Fruit fly (Drosophila melanogaster) whole organism, prepupa: ENCODE data around the gene CG3123.

Source experiments
- CG10669 ChIP-seq: fragments of 200-800 bp; sonication (Bioruptor generic); optimal IDR thresholded peaks from 3 replicates; lab custom pipeline; 2018; ENCODE audit warnings: missing biosample characterization, mild to moderate bottlenecking, missing genetic modification characterization, moderate library complexity
- CG11762 ChIP-seq: fragments of 200-800 bp; sonication (Bioruptor generic); optimal IDR thresholded peaks from 3 replicates; lab custom pipeline; 2016; ENCODE audit warnings: missing biosample characterization, missing genetic modification characterization; ENCODE audit not compliant: insufficient read depth
- CG1621 ChIP-seq: fragments of 200-800 bp; sonication (Bioruptor generic); optimal IDR thresholded peaks from 3 replicates; lab custom pipeline; 2018; ENCODE audit warnings: missing biosample characterization, mild to moderate bottlenecking, missing genetic modification characterization
- CG16779 ChIP-seq: fragments of 200-800 bp; sonication (Bioruptor generic); optimal IDR thresholded peaks from 3 replicates; lab custom pipeline; 2017; ENCODE audit warnings: missing biosample characterization, mild to moderate bottlenecking, missing genetic modification characterization
- CG3032 ChIP-seq: fragments of 200-800 bp; optimal IDR thresholded peaks from 2 replicates; lab custom pipeline; 2019; ENCODE audit warnings: missing biosample characterization, mild to moderate bottlenecking, missing genetic modification characterization, moderate library complexity
- CG31627 ChIP-seq: fragments of 200-800 bp; sonication (Bioruptor generic); optimal IDR thresholded peaks from 3 replicates; lab custom pipeline; 2016; ENCODE audit warnings: missing biosample characterization, missing genetic modification characterization
- CG32006 ChIP-seq: fragments of 200-800 bp; sonication (Bioruptor generic); optimal IDR thresholded peaks from 3 replicates; lab custom pipeline; 2017; ENCODE audit warnings: missing biosample characterization, mild to moderate bottlenecking, missing genetic modification characterization
- CG3919 ChIP-seq: fragments of 200-800 bp; sonication (Bioruptor generic); optimal IDR thresholded peaks from 3 replicates; lab custom pipeline; 2016; ENCODE audit warnings: missing biosample characterization, missing genetic modification characterization
- CG6163 ChIP-seq: fragments of 200-800 bp; sonication (Bioruptor generic); IDR thresholded peaks from 3 replicates; pipeline ENCODE4 v1.3.6; 2022; ENCODE audit warnings: missing biosample characterization, missing genetic modification characterization
- CG6276 ChIP-seq: fragments of 200-800 bp; sonication (Bioruptor generic); optimal IDR thresholded peaks from 2 replicates; lab custom pipeline; 2017; ENCODE audit warnings: missing biosample characterization, mild to moderate bottlenecking, missing genetic modification characterization
- CG6792 ChIP-seq: fragments of 200-800 bp; sonication (Bioruptor generic); optimal IDR thresholded peaks from 3 replicates; lab custom pipeline; 2016; ENCODE audit warnings: missing biosample characterization, missing genetic modification characterization
- CG6808 ChIP-seq: fragments of 200-800 bp; sonication (Bioruptor generic); optimal IDR thresholded peaks from 3 replicates; lab custom pipeline; 2017; ENCODE audit warnings: missing biosample characterization, missing genetic modification characterization, mild to moderate bottlenecking, moderate library complexity, missing genetic modification reagents
- CG6854 ChIP-seq: fragments of 200-800 bp; sonication (Bioruptor generic); optimal IDR thresholded peaks from 2 replicates; lab custom pipeline; 2017; ENCODE audit warnings: missing biosample characterization, mild to moderate bottlenecking, missing genetic modification characterization
- CG7368 ChIP-seq: fragments of 200-800 bp; sonication (Bioruptor generic); optimal IDR thresholded peaks from 3 replicates; lab custom pipeline; 2016; ENCODE audit warnings: missing biosample characterization, missing genetic modification characterization
- CG8119 ChIP-seq: fragments of 200-800 bp; sonication (Bioruptor generic); IDR thresholded peaks from 3 replicates; pipeline ENCODE4 v1.3.6; 2022; ENCODE audit warnings: missing biosample characterization, missing genetic modification characterization
- CG8319 ChIP-seq: fragments of 200-800 bp; sonication (Bioruptor generic); optimal IDR thresholded peaks from 3 replicates; lab custom pipeline; 2016; ENCODE audit warnings: missing biosample characterization, missing genetic modification characterization
- CG9139 ChIP-seq: fragments of 200-800 bp; sonication (Bioruptor generic); optimal IDR thresholded peaks from 3 replicates; lab custom pipeline; 2017; ENCODE audit warnings: missing biosample characterization, mild to moderate bottlenecking, missing genetic modification characterization
- Eip75B ChIP-seq: fragments of 200-800 bp; sonication (Bioruptor generic); optimal IDR thresholded peaks from 3 replicates; lab custom pipeline; 2016; ENCODE audit warnings: missing biosample characterization, missing genetic modification characterization
- Eip78C ChIP-seq: fragments of 200-800 bp; sonication (Bioruptor generic); peaks from one replicate; lab custom pipeline; 2016; ENCODE audit warnings: missing biosample characterization, missing genetic modification characterization
- Eip93F ChIP-seq: fragments of 200-800 bp; sonication (Bioruptor generic); optimal IDR thresholded peaks from 2 replicates; lab custom pipeline; 2016; ENCODE audit warnings: missing biosample characterization, mild to moderate bottlenecking, missing genetic modification characterization
- Ets21C ChIP-seq: fragments of 200-800 bp; sonication (Bioruptor generic); optimal IDR thresholded peaks from 3 replicates; lab custom pipeline; 2016; ENCODE audit warnings: missing biosample characterization, missing genetic modification characterization
- Ets96B ChIP-seq: fragments of 200-800 bp; optimal IDR thresholded peaks from 2 replicates; lab custom pipeline; 2019; ENCODE audit warnings: missing biosample characterization, mild to moderate bottlenecking, missing genetic modification characterization, moderate library complexity
- Gug ChIP-seq: fragments of 200-800 bp; sonication (Bioruptor generic); IDR thresholded peaks from 2 replicates; pipeline ENCODE4 v1.3.6; 2022; ENCODE audit warnings: missing biosample characterization, missing genetic modification characterization
- Hr38 ChIP-seq: sonication (Bioruptor generic); optimal IDR thresholded peaks from 2 replicates; lab custom pipeline; 2016; ENCODE audit warnings: missing biosample characterization, missing genetic modification characterization
- Hr4 ChIP-seq: fragments of 200-800 bp; sonication (Bioruptor generic); optimal IDR thresholded peaks from 3 replicates; lab custom pipeline; 2016; ENCODE audit warnings: missing biosample characterization, missing genetic modification characterization
- Lpt ChIP-seq: fragments of 200-800 bp; sonication (Bioruptor generic); optimal IDR thresholded peaks from 3 replicates; lab custom pipeline; 2016; ENCODE audit warnings: missing biosample characterization, missing genetic modification characterization
- Met ChIP-seq: fragments of 200-800 bp; sonication (Bioruptor generic); optimal IDR thresholded peaks from 3 replicates; lab custom pipeline; 2016; ENCODE audit warnings: missing biosample characterization, missing genetic modification characterization
- Sox14 ChIP-seq: fragments of 200-800 bp; sonication (Bioruptor generic); optimal IDR thresholded peaks from 3 replicates; lab custom pipeline; 2016; ENCODE audit warnings: missing biosample characterization, missing genetic modification characterization
- achi ChIP-seq: fragments of 200-800 bp; sonication (Bioruptor generic); optimal IDR thresholded peaks from 3 replicates; lab custom pipeline; 2016; ENCODE audit warnings: missing biosample characterization, missing genetic modification characterization
- acj6 ChIP-seq: fragments of 200-800 bp; sonication (Bioruptor generic); optimal IDR thresholded peaks from 3 replicates; lab custom pipeline; 2016; ENCODE audit warnings: missing biosample characterization, missing genetic modification characterization
- cyc ChIP-seq: fragments of 200-800 bp; sonication (Bioruptor generic); optimal IDR thresholded peaks from 3 replicates; lab custom pipeline; 2016; ENCODE audit warnings: missing biosample characterization, missing genetic modification characterization
- dac ChIP-seq: fragments of 200-800 bp; sonication (Bioruptor generic); optimal IDR thresholded peaks from 2 replicates; lab custom pipeline; 2017; ENCODE audit warnings: missing biosample characterization, mild to moderate bottlenecking, missing genetic modification characterization
- dsx ChIP-seq: fragments of 200-800 bp; optimal IDR thresholded peaks from 3 replicates; lab custom pipeline; 2019; ENCODE audit warnings: missing biosample characterization, mild to moderate bottlenecking, missing genetic modification characterization, moderate library complexity; ENCODE audit not compliant: poor library complexity, severe bottlenecking
- eg ChIP-seq: fragments of 200-800 bp; sonication (Bioruptor generic); IDR thresholded peaks from 3 replicates; pipeline ENCODE4 v1.3.6; 2022; ENCODE audit warnings: missing biosample characterization, missing genetic modification characterization
- fd85E ChIP-seq: fragments of 200-800 bp; sonication (Bioruptor generic); optimal IDR thresholded peaks from 3 replicates; lab custom pipeline; 2016; ENCODE audit warnings: missing biosample characterization, missing genetic modification characterization
- net ChIP-seq: fragments of 200-800 bp; sonication (Bioruptor generic); optimal IDR thresholded peaks from 3 replicates; lab custom pipeline; 2016; ENCODE audit warnings: missing biosample characterization, missing genetic modification characterization
- salr ChIP-seq, 2 experiments: fragments of 200-800 bp; sonication (Bioruptor generic); optimal IDR thresholded peaks; 3 replicates each; lab custom pipeline; 2016 to 2018; ENCODE audit warnings: missing biosample characterization in 2 of 2, missing genetic modification characterization in 2 of 2, mild to moderate bottlenecking in 1 of 2
- spab ChIP-seq: fragments of 200-800 bp; sonication (Bioruptor generic); optimal IDR thresholded peaks from 2 replicates; lab custom pipeline; 2017; ENCODE audit warnings: missing biosample characterization, mild to moderate bottlenecking, missing genetic modification characterization, missing genetic modification reagents
- ss ChIP-seq, 2 experiments: fragments of 200-800 bp; sonication (Bioruptor generic); optimal IDR thresholded peaks; 2 replicates in 1 of 2; 3 replicates in 1 of 2; lab custom pipeline; 2017 to 2018; ENCODE audit warnings: mild to moderate bottlenecking in 2 of 2, missing biosample characterization in 2 of 2, missing genetic modification characterization in 2 of 2, moderate library complexity in 1 of 2
- svp ChIP-seq: fragments of 200-800 bp; sonication (Bioruptor generic); peaks from one replicate; lab custom pipeline; 2016; ENCODE audit warnings: missing biosample characterization, missing genetic modification characterization
- vri ChIP-seq: fragments of 200-800 bp; sonication (Bioruptor generic); optimal IDR thresholded peaks from 3 replicates; lab custom pipeline; 2016; ENCODE audit warnings: missing biosample characterization, mild to moderate bottlenecking, missing genetic modification characterization

The CG3123 gene

dm6 chr2L:2810831-2811230, 14.5 kb downstream of the CG3123 start:
- TF ChIP-seq cyc (GFP tag; lab: Kevin White, UChicago) (no peak), CG11762 (no peak), CG10669 (GFP tag; lab: Kevin White, UChicago) (no peak), Gug (GFP tag; lab: Robert Waterston, UW) (no peak), CG6163 (GFP tag; lab: Robert Waterston, UW) (no peak), Hr4 (GFP tag; lab: Kevin White, UChicago) (no peak), vri (GFP tag; lab: Kevin White, UChicago) (no peak), svp (GFP tag; lab: Kevin White, UChicago) (peak; percentile 96)

DNA sequence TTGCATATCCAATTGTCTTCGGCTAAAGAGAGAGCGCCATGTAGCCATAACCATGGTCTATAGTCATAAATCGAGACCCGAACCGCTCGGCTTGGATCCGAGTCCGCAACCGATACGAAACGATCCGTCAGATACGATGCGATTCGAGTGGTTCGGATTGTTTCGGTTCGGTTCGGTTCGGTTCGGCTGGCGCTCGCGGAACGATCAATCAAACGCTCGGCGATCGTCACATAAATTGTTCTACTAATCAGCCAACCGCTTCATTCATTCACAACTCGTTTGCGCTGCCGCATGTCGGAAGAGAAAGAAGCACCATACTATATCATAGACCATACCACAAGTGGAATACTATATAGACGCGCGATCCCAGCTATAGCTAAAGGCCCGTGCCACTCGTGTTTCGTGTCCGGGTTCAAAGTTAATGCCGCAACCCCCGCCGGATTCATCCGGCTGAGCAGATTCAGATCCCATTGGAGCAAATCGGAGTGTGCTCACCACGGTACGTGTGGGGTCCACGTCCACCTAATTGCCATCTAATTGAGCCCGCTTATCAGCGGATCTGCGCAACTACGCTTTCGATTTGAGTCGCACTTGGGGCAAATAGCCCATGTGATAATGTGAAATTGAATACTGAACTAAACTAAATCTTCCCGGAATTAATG, 17.1 kb downstream of the CG3123 start:
- TF ChIP-seq CG16779 (tag; lab: Kevin White, UChicago), result peak; percentile 11
- TF ChIP-seq svp (GFP tag; lab: Kevin White, UChicago), result peak; percentile 89
- TF ChIP-seq Met (GFP tag; lab: Kevin White, UChicago), result no peak
- TF ChIP-seq Eip93F (GFP tag; lab: Kevin White, UChicago), result no peak
- TF ChIP-seq CG6808, result peak; percentile 27
- TF ChIP-seq Eip75B (GFP tag; lab: Kevin White, UChicago), result peak; percentile 3
- TF ChIP-seq Lpt, result no peak
- TF ChIP-seq Eip78C (GFP tag; lab: Kevin White, UChicago), result peak; percentile 25
- TF ChIP-seq salr (GFP tag; optimal IDR thresholded peaks at IDR 0.05; lab: Kevin White, UChicago), result no peak
- no peak for TF ChIP-seq CG32006
- peak; percentile 1 for TF ChIP-seq vri (GFP tag; lab: Kevin White, UChicago)
- TF ChIP-seq CG8119, result 0 out of 3 replicates have a peak, but pooled peaks have one; percentile 32
- TF ChIP-seq eg (GFP tag; lab: Robert Waterston, UW), result peak; percentile 28; the same call in 1 of the 3 replicates
- TF ChIP-seq CG31627 (GFP tag; lab: Kevin White, UChicago), result no peak
- no peak for TF ChIP-seq Hr38 (GFP tag; lab: Kevin White, UChicago)
- TF ChIP-seq ss (GFP tag; optimal IDR thresholded peaks at IDR 0.05; lab: Kevin White, UChicago), result peak in 1 of 2 experiments; percentile 47
- no peak for TF ChIP-seq dsx (GFP tag; lab: Kevin White, UChicago)
- peak; percentile 5 for TF ChIP-seq CG9139 (GFP tag; lab: Kevin White, UChicago)
- TF ChIP-seq CG1621 (tag; lab: Kevin White, UChicago), result no peak

DNA sequence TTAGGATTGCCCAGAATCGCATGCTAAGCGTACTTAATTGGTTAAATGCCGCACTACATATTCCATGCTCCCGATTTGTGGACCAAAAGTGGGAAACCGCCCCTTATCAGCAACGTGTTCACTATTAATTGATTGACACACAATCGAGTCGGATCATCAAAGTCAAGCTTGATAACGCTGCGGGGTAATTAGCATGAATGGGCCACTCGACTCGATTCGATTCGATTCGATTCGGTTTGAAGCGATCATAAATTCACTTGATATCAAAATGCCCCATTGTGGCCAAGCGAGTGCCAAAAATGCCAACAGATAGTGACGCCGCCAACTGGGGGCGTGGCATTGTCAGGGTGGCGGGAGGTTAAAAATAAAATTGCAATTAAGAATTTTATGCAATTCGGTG, 17.7 kb downstream of the CG3123 start:
- TF ChIP-seq Eip78C (GFP tag; lab: Kevin White, UChicago) (peak; percentile 17), CG6792 (no peak), svp (GFP tag; lab: Kevin White, UChicago) (peak; percentile 87), cyc (GFP tag; lab: Kevin White, UChicago) (no peak)

- TF ChIP-seq dac (GFP tag; lab: Kevin White, UChicago), result no peak
- TF ChIP-seq Eip78C (GFP tag; lab: Kevin White, UChicago), result peak; percentile 69
- peak; percentile 32 for TF ChIP-seq Ets96B
- peak; percentile 7 for TF ChIP-seq CG7368 (GFP tag; lab: Kevin White, UChicago)
- TF ChIP-seq salr (GFP tag; optimal IDR thresholded peaks at IDR 0.05; lab: Kevin White, UChicago), result no peak
- peak; percentile 88 for TF ChIP-seq svp (GFP tag; lab: Kevin White, UChicago)
- TF ChIP-seq CG32006, result peak; percentile 9
- TF ChIP-seq Ets21C (GFP tag; lab: Kevin White, UChicago), result no peak
- peak; percentile 82 for TF ChIP-seq CG6808
- TF ChIP-seq fd85E (GFP tag; lab: Kevin White, UChicago), result no peak
- TF ChIP-seq cyc (GFP tag; lab: Kevin White, UChicago), result no peak
- no peak for TF ChIP-seq CG3032 (tag; lab: Kevin White, UChicago)
- TF ChIP-seq spab (GFP tag; lab: Kevin White, UChicago), result peak; percentile 68
- TF ChIP-seq ss (GFP tag; optimal IDR thresholded peaks at IDR 0.05; lab: Kevin White, UChicago), result peak; percentile 90 to 91
- TF ChIP-seq CG3919 (GFP tag; lab: Kevin White, UChicago), result peak; percentile 55
- peak; percentile 15 for TF ChIP-seq acj6
- TF ChIP-seq achi (GFP tag; lab: Kevin White, UChicago), result peak; percentile 20
- TF ChIP-seq CG6276 (GFP tag; lab: Kevin White, UChicago), result peak; percentile 64
- TF ChIP-seq CG8319 (GFP tag; lab: Kevin White, UChicago), result peak; percentile 22
- TF ChIP-seq CG10669 (GFP tag; lab: Kevin White, UChicago), result peak; percentile 43
- TF ChIP-seq CG1621 (tag; lab: Kevin White, UChicago), result peak; percentile 71
- TF ChIP-seq CG9139 (GFP tag; lab: Kevin White, UChicago), result peak; percentile 87
- TF ChIP-seq Lpt, result peak; percentile 35
- TF ChIP-seq Eip75B (GFP tag; lab: Kevin White, UChicago), result peak; percentile 19
- TF ChIP-seq Sox14 (GFP tag; lab: Kevin White, UChicago), result peak; percentile 21
- no peak for TF ChIP-seq Hr4 (GFP tag; lab: Kevin White, UChicago)
- peak; percentile 3 for TF ChIP-seq dsx (GFP tag; lab: Kevin White, UChicago)
- peak; percentile 61 for TF ChIP-seq CG16779 (tag; lab: Kevin White, UChicago)
- TF ChIP-seq net (GFP tag; lab: Kevin White, UChicago), result peak; percentile 72
- peak; percentile 70 for TF ChIP-seq CG6854 (GFP tag; lab: Kevin White, UChicago)
- TF ChIP-seq, all 60 proteins: peak for 23
These were observed 19.0 kb downstream of the CG3123 start for dm6 chr2L:2806190-2806763.
